Comparison of ENCODE assay signal across 1 fruit fly cellular context in genomic region chrX:19153288-19154130, dm6.
A peak's percentile ranks its signal among the peaks of the same experiment; 100 is the strongest.
TF ChIP-seq lines count a peak whose summit lies in the region.

No protein-coding gene starts in this region.

TF ChIP-seq in whole organism, embryonic, 481 proteins besides CTCF, POLR2A, EP300 and RAD21 (continued from another document and continues in another):
- no peak for TF ChIP-seq insv (GFP tag; optimal IDR thresholded peaks at IDR 0.05; lab: Kevin White, UChicago)
- no peak for TF ChIP-seq CG15601 (tag; optimal IDR thresholded peaks at IDR 0.05; lab: Kevin White, UChicago)
- no peak for TF ChIP-seq CG10209 (GFP tag; optimal IDR thresholded peaks at IDR 0.05; lab: Kevin White, UChicago)
- peak; percentile 94 for TF ChIP-seq chinmo (GFP tag; IDR thresholded peaks at IDR 0.05; lab: Robert Waterston, UW; ENCODE audit: partially characterized antibody)
- peak; percentile 7 for TF ChIP-seq CG12299 (tag; optimal IDR thresholded peaks at IDR 0.05; lab: Kevin White, UChicago)
- peak; percentile 54 for TF ChIP-seq lab (GFP tag; optimal IDR thresholded peaks at IDR 0.05; lab: Kevin White, UChicago)
- no peak for TF ChIP-seq CG11398 (GFP tag; optimal IDR thresholded peaks at IDR 0.05; lab: Kevin White, UChicago)
- TF ChIP-seq CG10959 (GFP tag; IDR thresholded peaks at IDR 0.05; lab: Robert Waterston, UW), result no peak
- TF ChIP-seq Myb (GFP tag; optimal IDR thresholded peaks at IDR 0.05; lab: Kevin White, UChicago), result no peak
- TF ChIP-seq fd3F (GFP tag; optimal IDR thresholded peaks at IDR 0.05; lab: Kevin White, UChicago), result no peak
- no peak for TF ChIP-seq CG30431 (GFP tag; optimal IDR thresholded peaks at IDR 0.05; lab: Kevin White, UChicago)
- no peak for TF ChIP-seq Taf1 (GFP tag; IDR thresholded peaks at IDR 0.05; lab: Robert Waterston, UW)
- no peak for TF ChIP-seq Atf3 (GFP tag; optimal IDR thresholded peaks at IDR 0.05; lab: Kevin White, UChicago)
- no peak for TF ChIP-seq stwl (tag; optimal IDR thresholded peaks at IDR 0.05; lab: Kevin White, UChicago)
- TF ChIP-seq jigr1 (GFP tag; IDR thresholded peaks at IDR 0.05; lab: Robert Waterston, UW), result no peak
- 0 out of 2 replicates have a peak, but pooled peaks have one; percentile 17 for TF ChIP-seq slbo (GFP tag; IDR thresholded peaks at IDR 0.05; lab: Robert Waterston, UW)
- TF ChIP-seq CG42726 (GFP tag; IDR thresholded peaks at IDR 0.05; lab: Robert Waterston, UW; ENCODE audit: partially characterized antibody), result peak; percentile 63; the same call in 1 of the 2 replicates
- no peak for TF ChIP-seq NK7.1 (GFP tag; optimal IDR thresholded peaks at IDR 0.05; lab: Kevin White, UChicago)
- TF ChIP-seq pho (GFP tag; optimal IDR thresholded peaks at IDR 0.05; lab: Kevin White, UChicago), result no peak
- peak; percentile 12 for TF ChIP-seq caup (GFP tag; optimal IDR thresholded peaks at IDR 0.05; lab: Kevin White, UChicago; ENCODE audit: severe bottlenecking)
- TF ChIP-seq Rx (GFP tag; IDR thresholded peaks at IDR 0.05; lab: Robert Waterston, UW), result no peak
- TF ChIP-seq Abd-B (GFP tag; optimal IDR thresholded peaks at IDR 0.05; lab: Kevin White, UChicago), result no peak
- no peak for TF ChIP-seq Max (GFP tag; optimal IDR thresholded peaks at IDR 0.05; lab: Kevin White, UChicago)
- TF ChIP-seq row (GFP tag; IDR thresholded peaks at IDR 0.05; lab: Robert Waterston, UW), result peak; percentile 6; the same call in 1 of the 3 replicates
- no peak for TF ChIP-seq CG7372 (GFP tag; IDR thresholded peaks at IDR 0.05; lab: Robert Waterston, UW)
- no peak for TF ChIP-seq CG43689 (GFP tag; IDR thresholded peaks at IDR 0.05; lab: Robert Waterston, UW)
- no peak for TF ChIP-seq H15 (GFP tag; IDR thresholded peaks at IDR 0.05; lab: Robert Waterston, UW)
- TF ChIP-seq CG11560 (tag; IDR thresholded peaks at IDR 0.05; lab: Robert Waterston, UW), result no peak
- no peak for TF ChIP-seq Chrac-16 (GFP tag; optimal IDR thresholded peaks at IDR 0.05; lab: Kevin White, UChicago)
- TF ChIP-seq CG8290 (GFP tag; optimal IDR thresholded peaks at IDR 0.05; lab: Kevin White, UChicago), result no peak
- TF ChIP-seq CG8290 (tag; optimal IDR thresholded peaks at IDR 0.05; lab: Kevin White, UChicago), result peak in 1 of 2 experiments; percentile 70
- no peak for TF ChIP-seq Dek (tag; optimal IDR thresholded peaks at IDR 0.05; lab: Kevin White, UChicago)
- TF ChIP-seq Bteb2 (GFP tag; optimal IDR thresholded peaks at IDR 0.05; lab: Kevin White, UChicago), result no peak
- no peak for TF ChIP-seq CG2199 (GFP tag; IDR thresholded peaks at IDR 0.05; lab: Robert Waterston, UW)
- no peak for TF ChIP-seq CG12104 (GFP tag; optimal IDR thresholded peaks at IDR 0.05; lab: Kevin White, UChicago)
- no peak for TF ChIP-seq CG11504 (tag; optimal IDR thresholded peaks at IDR 0.05; lab: Kevin White, UChicago)
- peak; percentile 61 for TF ChIP-seq HmgZ (tag; optimal IDR thresholded peaks at IDR 0.05; lab: Kevin White, UChicago)
- TF ChIP-seq toy (GFP tag; IDR thresholded peaks at IDR 0.05; lab: Robert Waterston, UW), result no peak
- TF ChIP-seq hth (optimal IDR thresholded peaks at IDR 0.05; lab: Kevin White, UChicago), result no peak
- TF ChIP-seq Fer3 (tag; optimal IDR thresholded peaks at IDR 0.05; lab: Kevin White, UChicago), result no peak
- TF ChIP-seq CG7556 (GFP tag; optimal IDR thresholded peaks at IDR 0.05; lab: Kevin White, UChicago), result no peak
- TF ChIP-seq gt (GFP tag; IDR thresholded peaks at IDR 0.05; lab: Robert Waterston, UW), result no peak
- no peak for TF ChIP-seq D (optimal IDR thresholded peaks at IDR 0.05; lab: Kevin White, UChicago)
- TF ChIP-seq D (GFP tag; optimal IDR thresholded peaks at IDR 0.05; lab: Kevin White, UChicago), result no peak
- TF ChIP-seq CG13287 (GFP tag; IDR thresholded peaks at IDR 0.05; lab: Robert Waterston, UW; ENCODE audit: partially characterized antibody), result peak; percentile 49; the same call in 1 of the 2 replicates
- TF ChIP-seq crol (GFP tag; IDR thresholded peaks at IDR 0.05; lab: Robert Waterston, UW), result peak; percentile 96
- no peak for TF ChIP-seq Poxn (GFP tag; IDR thresholded peaks at IDR 0.05; lab: Robert Waterston, UW)
- no peak for TF ChIP-seq BEAF-32 (GFP tag; optimal IDR thresholded peaks at IDR 0.05; lab: Kevin White, UChicago)
- no peak for TF ChIP-seq br (optimal IDR thresholded peaks at IDR 0.05; lab: Kevin White, UChicago)
- TF ChIP-seq CG10321 (GFP tag; IDR thresholded peaks at IDR 0.05; lab: Robert Waterston, UW), result 0 out of 2 replicates have a peak, but pooled peaks have one; percentile 36
- TF ChIP-seq sens (GFP tag; lab: Kevin White, UChicago), result peak; percentile 80
- no peak for TF ChIP-seq Doc2 (GFP tag; IDR thresholded peaks at IDR 0.05; lab: Robert Waterston, UW)
- no peak for TF ChIP-seq Elba2 (GFP tag; optimal IDR thresholded peaks at IDR 0.05; lab: Kevin White, UChicago)
- TF ChIP-seq sug (tag; optimal IDR thresholded peaks at IDR 0.05; lab: Kevin White, UChicago), result peak; percentile 87
- TF ChIP-seq ems (GFP tag; optimal IDR thresholded peaks at IDR 0.05; lab: Kevin White, UChicago), result no peak
- TF ChIP-seq Atf6 (GFP tag; IDR thresholded peaks at IDR 0.05; lab: Robert Waterston, UW), result no peak
- no peak for TF ChIP-seq wor (GFP tag; IDR thresholded peaks at IDR 0.05; lab: Robert Waterston, UW)
- TF ChIP-seq Scr (GFP tag; IDR thresholded peaks at IDR 0.05; lab: Robert Waterston, UW; ENCODE audit: partially characterized antibody), result no peak
- TF ChIP-seq MBD-R2 (GFP tag; IDR thresholded peaks at IDR 0.05; lab: Robert Waterston, UW), result no peak; the same call in 1 of the 2 replicates
- TF ChIP-seq CG3163 (GFP tag; optimal IDR thresholded peaks at IDR 0.05; lab: Kevin White, UChicago), result peak; percentile 98
- no peak for TF ChIP-seq prd (optimal IDR thresholded peaks at IDR 0.05; lab: Kevin White, UChicago)
- TF ChIP-seq prd (GFP tag; IDR thresholded peaks at IDR 0.05; lab: Robert Waterston, UW), result no peak
- TF ChIP-seq hbn (GFP tag; IDR thresholded peaks at IDR 0.05; lab: Robert Waterston, UW; ENCODE audit: partially characterized antibody), result peak; percentile 28; the same call in 1 of the 2 replicates
- no peak for TF ChIP-seq CG14965 (GFP tag; optimal IDR thresholded peaks at IDR 0.05; lab: Kevin White, UChicago; ENCODE audit: borderline replicate concordance)
- TF ChIP-seq bigmax (GFP tag; optimal IDR thresholded peaks at IDR 0.05; lab: Kevin White, UChicago), result no peak
- TF ChIP-seq CG13424 (tag; optimal IDR thresholded peaks at IDR 0.05; lab: Kevin White, UChicago), result no peak
- no peak for TF ChIP-seq z (GFP tag; IDR thresholded peaks at IDR 0.05; lab: Robert Waterston, UW)
- no peak for TF ChIP-seq ham (GFP tag; IDR thresholded peaks at IDR 0.05; lab: Robert Waterston, UW)
- peak; percentile 22 for TF ChIP-seq Mad (GFP tag; optimal IDR thresholded peaks at IDR 0.05; lab: Kevin White, UChicago)
- TF ChIP-seq inv (GFP tag; IDR thresholded peaks at IDR 0.05; lab: Robert Waterston, UW; ENCODE audit: partially characterized antibody), result no peak
- TF ChIP-seq Nf-YC (tag; optimal IDR thresholded peaks at IDR 0.05; lab: Kevin White, UChicago), result peak; percentile 48
- TF ChIP-seq Neu2 (GFP tag; optimal IDR thresholded peaks at IDR 0.05; lab: Kevin White, UChicago; ENCODE audit: borderline replicate concordance), result no peak
- no peak for TF ChIP-seq zen (tag; optimal IDR thresholded peaks at IDR 0.05; lab: Kevin White, UChicago)
- 0 out of 2 replicates have a peak, but pooled peaks have one; percentile 21 for TF ChIP-seq unc-4 (GFP tag; IDR thresholded peaks at IDR 0.05; lab: Robert Waterston, UW; ENCODE audit: partially characterized antibody)
- no peak for TF ChIP-seq B-H1 (GFP tag; IDR thresholded peaks at IDR 0.05; lab: Robert Waterston, UW)
- TF ChIP-seq Hr51 (GFP tag; optimal IDR thresholded peaks at IDR 0.05; lab: Kevin White, UChicago), result no peak
- no peak for TF ChIP-seq grau (tag; optimal IDR thresholded peaks at IDR 0.05; lab: Kevin White, UChicago)
- no peak; the same call in 2 of the 3 replicates for TF ChIP-seq CG11695 (GFP tag; IDR thresholded peaks at IDR 0.05; lab: Robert Waterston, UW)
- no peak for TF ChIP-seq ind (GFP tag; optimal IDR thresholded peaks at IDR 0.05; lab: Kevin White, UChicago)
- TF ChIP-seq Hr78 (GFP tag; optimal IDR thresholded peaks at IDR 0.05; lab: Kevin White, UChicago), result peak in 1 of 2 experiments; percentile 63
- no peak for TF ChIP-seq CG13624 (GFP tag; optimal IDR thresholded peaks at IDR 0.05; lab: Kevin White, UChicago)
- no peak for TF ChIP-seq pum (GFP tag; optimal IDR thresholded peaks at IDR 0.05; lab: Kevin White, UChicago)
- no peak for TF ChIP-seq gcm (GFP tag; optimal IDR thresholded peaks at IDR 0.05; lab: Kevin White, UChicago)
- no peak for TF ChIP-seq ERR (GFP tag; optimal IDR thresholded peaks at IDR 0.05; lab: Kevin White, UChicago)
- TF ChIP-seq ac (GFP tag; optimal IDR thresholded peaks at IDR 0.05; lab: Kevin White, UChicago), result no peak
- no peak for TF ChIP-seq CG14860 (GFP tag; IDR thresholded peaks at IDR 0.05; lab: Robert Waterston, UW; ENCODE audit: partially characterized antibody)
- peak; percentile 23 for TF ChIP-seq Blimp-1 (GFP tag; optimal IDR thresholded peaks at IDR 0.05; lab: Kevin White, UChicago)
- no peak for TF ChIP-seq gro (GFP tag; optimal IDR thresholded peaks at IDR 0.05; lab: Kevin White, UChicago)
- peak; percentile 31 for TF ChIP-seq HLHmδ (GFP tag; optimal IDR thresholded peaks at IDR 0.05; lab: Kevin White, UChicago)
- no peak; the same call in 2 of the 3 replicates for TF ChIP-seq CG14050 (GFP tag; IDR thresholded peaks at IDR 0.05; lab: Robert Waterston, UW)
- TF ChIP-seq dysf (GFP tag; IDR thresholded peaks at IDR 0.05; lab: Robert Waterston, UW), result no peak
- no peak for TF ChIP-seq CG7963 (GFP tag; IDR thresholded peaks at IDR 0.05; lab: Robert Waterston, UW; ENCODE audit: partially characterized antibody)
- TF ChIP-seq gsb (GFP tag; IDR thresholded peaks at IDR 0.05; lab: Robert Waterston, UW), result no peak
- TF ChIP-seq klu (GFP tag; IDR thresholded peaks at IDR 0.05; lab: Robert Waterston, UW), result no peak
- TF ChIP-seq CG10462 (GFP tag; optimal IDR thresholded peaks at IDR 0.05; lab: Kevin White, UChicago), result no peak
- TF ChIP-seq CG8359 (GFP tag; optimal IDR thresholded peaks at IDR 0.05; lab: Kevin White, UChicago; ENCODE audit: borderline replicate concordance), result no peak
- TF ChIP-seq zfh1 (GFP tag; IDR thresholded peaks at IDR 0.05; lab: Robert Waterston, UW), result 0 out of 3 replicates have a peak, but pooled peaks have one; percentile 15
- no peak for TF ChIP-seq CG12071 (GFP tag; optimal IDR thresholded peaks at IDR 0.05; lab: Kevin White, UChicago)
- no peak for TF ChIP-seq crp (GFP tag; optimal IDR thresholded peaks at IDR 0.05; lab: Kevin White, UChicago)
- peak; percentile 18 for TF ChIP-seq CrebB (tag; optimal IDR thresholded peaks at IDR 0.05; lab: Kevin White, UChicago)
- no peak for TF ChIP-seq CG4404 (GFP tag; IDR thresholded peaks at IDR 0.05; lab: Robert Waterston, UW)
- peak; percentile 83; the same call in 1 of the 2 replicates for TF ChIP-seq rib (GFP tag; IDR thresholded peaks at IDR 0.05; lab: Robert Waterston, UW)
- no peak for TF ChIP-seq CG18262 (tag; optimal IDR thresholded peaks at IDR 0.05; lab: Kevin White, UChicago)
- TF ChIP-seq CG16813 (GFP tag; IDR thresholded peaks at IDR 0.05; lab: Robert Waterston, UW; ENCODE audit: partially characterized antibody), result 0 out of 3 replicates have a peak, but pooled peaks have one; percentile 13
- no peak for TF ChIP-seq CG12236 (GFP tag; optimal IDR thresholded peaks at IDR 0.05; lab: Kevin White, UChicago)
- peak; percentile 31; the same call in 1 of the 3 replicates for TF ChIP-seq knrl (GFP tag; IDR thresholded peaks at IDR 0.05; lab: Robert Waterston, UW; ENCODE audit: partially characterized antibody)
- TF ChIP-seq CG9609 (GFP tag; optimal IDR thresholded peaks at IDR 0.05; lab: Kevin White, UChicago), result peak; percentile 9
- peak; percentile 93 for TF ChIP-seq pros (GFP tag; optimal IDR thresholded peaks at IDR 0.05; lab: Kevin White, UChicago)
- TF ChIP-seq CG4424 (GFP tag; optimal IDR thresholded peaks at IDR 0.05; lab: Kevin White, UChicago), result no peak
- TF ChIP-seq tgo (GFP tag; IDR thresholded peaks at IDR 0.05; lab: Robert Waterston, UW), result no peak
- no peak for TF ChIP-seq Eip74EF (GFP tag; optimal IDR thresholded peaks at IDR 0.05; lab: Kevin White, UChicago)
- TF ChIP-seq CG2120 (GFP tag; optimal IDR thresholded peaks at IDR 0.05; lab: Kevin White, UChicago), result no peak
- TF ChIP-seq Pdp1 (GFP tag; optimal IDR thresholded peaks at IDR 0.05; lab: Kevin White, UChicago), result no peak
- no peak for TF ChIP-seq CG33213 (GFP tag; optimal IDR thresholded peaks at IDR 0.05; lab: Kevin White, UChicago)
- TF ChIP-seq CG18764 (GFP tag; optimal IDR thresholded peaks at IDR 0.05; lab: Kevin White, UChicago), result no peak
- no peak for TF ChIP-seq MESR4 (GFP tag; optimal IDR thresholded peaks at IDR 0.05; lab: Kevin White, UChicago)
- peak; percentile 81 for TF ChIP-seq kni (GFP tag; optimal IDR thresholded peaks at IDR 0.05; lab: Kevin White, UChicago)
- TF ChIP-seq Doc3 (GFP tag; IDR thresholded peaks at IDR 0.05; lab: Robert Waterston, UW; ENCODE audit: partially characterized antibody), result no peak
- TF ChIP-seq CG31224 (GFP tag; IDR thresholded peaks at IDR 0.05; lab: Robert Waterston, UW), result no peak
- no peak for TF ChIP-seq CG6654 (GFP tag; optimal IDR thresholded peaks at IDR 0.05; lab: Kevin White, UChicago)
- no peak for TF ChIP-seq CG12219 (GFP tag; optimal IDR thresholded peaks at IDR 0.05; lab: Kevin White, UChicago)
- no peak for TF ChIP-seq Fer2 (tag; optimal IDR thresholded peaks at IDR 0.05; lab: Kevin White, UChicago)
- peak; percentile 2 for TF ChIP-seq CG1603 (tag; optimal IDR thresholded peaks at IDR 0.05; lab: Kevin White, UChicago)
- no peak for TF ChIP-seq CG4730 (GFP tag; IDR thresholded peaks at IDR 0.05; lab: Robert Waterston, UW)
- no peak for TF ChIP-seq dm (GFP tag; optimal IDR thresholded peaks at IDR 0.05; lab: Kevin White, UChicago)
- peak; percentile 99 for TF ChIP-seq Jarid2 (GFP tag; optimal IDR thresholded peaks at IDR 0.05; lab: Kevin White, UChicago)
- no peak for TF ChIP-seq Asciz (GFP tag; optimal IDR thresholded peaks at IDR 0.05; lab: Kevin White, UChicago)
- no peak for TF ChIP-seq Xbp1 (GFP tag; optimal IDR thresholded peaks at IDR 0.05; lab: Kevin White, UChicago)
- TF ChIP-seq CG10274 (GFP tag; optimal IDR thresholded peaks at IDR 0.05; lab: Kevin White, UChicago), result no peak
- TF ChIP-seq odd (GFP tag; optimal IDR thresholded peaks at IDR 0.05; lab: Kevin White, UChicago), result no peak
- TF ChIP-seq maf-S (GFP tag; optimal IDR thresholded peaks at IDR 0.05; lab: Kevin White, UChicago), result no peak
- TF ChIP-seq tll (GFP tag; optimal IDR thresholded peaks at IDR 0.05; lab: Kevin White, UChicago), result no peak
- peak; percentile 69 for TF ChIP-seq bbx (GFP tag; IDR thresholded peaks at IDR 0.05; lab: Robert Waterston, UW; ENCODE audit: partially characterized antibody)
